Worm (Caenorhabditis elegans) whole organism, young adult: ENCODE measurements around the gene F14D7.2.

Source experiments
- madf-3 ChIP-seq: fragments of 200-800 bp; sonication (Bioruptor generic); IDR thresholded peaks from 2 replicates; pipeline ENCODE4 v1.3.6; 2022; ENCODE audit warnings: missing genetic modification reagents, missing genetic modification characterization, missing compliant biosample characterization
- pbrm-1 ChIP-seq: fragments of 200-800 bp; sonication (Bioruptor generic); IDR thresholded peaks from 2 replicates; pipeline ENCODE4 v1.3.6; 2022; ENCODE audit warnings: missing genetic modification reagents, missing genetic modification characterization, missing compliant biosample characterization
- unc-130 ChIP-seq: sonication (generic microtip); optimal IDR thresholded peaks from 2 replicates; lab custom pipeline; 2016; ENCODE audit warnings: missing genetic modification reagents, missing genetic modification characterization, missing compliant biosample characterization

ce11 chrV:14248654-14249053 lies 44.9 kb downstream of the F14D7.2 start, which contains the start of gene K02E11.6:
- TF ChIP-seq pbrm-1 (GFP tag; lab: Robert Waterston, UW) (no peak), madf-3 (GFP tag; lab: Robert Waterston, UW) (no peak), unc-130 (no peak)
